Worm (Caenorhabditis elegans) whole organism, young adult: ENCODE measurements around the gene toca-1.

ENCODE experiments used
- ama-1 ChIP-seq, 3 experiments: fragments of 150-350 bp in 1 of 3; sonication (generic microtip) in 2 of 3; optimal IDR thresholded peaks; 2 replicates each; lab custom pipeline; 2014 to 2018; ENCODE audit warnings: missing biosample characterization in 2 of 3, missing genetic modification characterization in 2 of 3, missing genetic modification reagents in 2 of 3
- madf-3 ChIP-seq: fragments of 200-800 bp; sonication (Bioruptor generic); IDR thresholded peaks from 2 replicates; pipeline ENCODE4 v1.3.6; 2022; ENCODE audit warnings: missing genetic modification reagents, missing genetic modification characterization, missing compliant biosample characterization
- nfya-1 ChIP-seq: sonication (generic microtip); optimal IDR thresholded peaks from 2 replicates; lab custom pipeline; 2017; ENCODE audit warnings: antibody characterized with exemption, missing compliant biosample characterization, missing genetic modification characterization, borderline replicate concordance; ENCODE audit not compliant: insufficient read depth
- ztf-28 ChIP-seq: fragments of 200-800 bp; sonication (Bioruptor generic); IDR thresholded peaks from 2 replicates; pipeline ENCODE4 v1.3.6; 2022; ENCODE audit warnings: missing genetic modification reagents, missing genetic modification characterization, missing compliant biosample characterization

ce11 chrX:1476005-1476404 is 45.3 kb downstream of the toca-1 start:
- TF ChIP-seq madf-3 = no peak
- no peak for TF ChIP-seq nfya-1
- no peak for TF ChIP-seq ztf-28 (GFP tag; lab: Robert Waterston, UW)
- no peak for TF ChIP-seq ama-1 (optimal IDR thresholded peaks at IDR 0.05; lab: Kevin White, UChicago)
- TF ChIP-seq ama-1 (GFP tag; optimal IDR thresholded peaks at IDR 0.05; lab: Kevin White, UChicago) = no peak
